Worm (Caenorhabditis elegans): ENCODE results near the gene pbo-6.

- TF ChIP-seq nhr-11 (tag; optimal IDR thresholded peaks at IDR 0.05) (no peak), unc-39 (tag; optimal IDR thresholded peaks at IDR 0.05) (no peak), nhr-10 (tag; optimal IDR thresholded peaks at IDR 0.05) (no peak), dmd-4 (tag; optimal IDR thresholded peaks at IDR 0.05) (no peak), R02D3.7 (tag; optimal IDR thresholded peaks at IDR 0.05) (no peak), unc-62 (GFP tag; optimal IDR thresholded peaks at IDR 0.05) (no peak), nhr-237 (tag; optimal IDR thresholded peaks at IDR 0.05) (no peak), ceh-82 (tag; optimal IDR thresholded peaks at IDR 0.05) (no peak), ZK546.5 (tag; optimal IDR thresholded peaks at IDR 0.05) (no peak), ztf-11 (tag; optimal IDR thresholded peaks at IDR 0.05) (no peak)
Observed at ce11 chrX:17417505-17418004, 11.3 kb upstream of the pbo-6 start.
